Fruit fly (Drosophila melanogaster) whole organism, larva: ENCODE measurements around the gene PIG-C.

Experiments
- noc ChIP-seq: fragments of 200-800 bp; sonication (Bioruptor generic); optimal IDR thresholded peaks from 3 replicates; lab custom pipeline; 2019; ENCODE audit warnings: missing biosample characterization, mild to moderate bottlenecking, missing genetic modification characterization, moderate library complexity

PIG-C gene

dm6 chr3L:3319223-3319643, at the start of gene PIG-C, which contains the start of the genes CG12016 and Dpm2:
PIG-C (minus strand) TSS chr3L:3319232.
CG12016 (plus strand) TSS chr3L:3319555.
Dpm2 (plus strand) TSS chr3L:3319555.
- peak; percentile 16 for TF ChIP-seq noc (tag; lab: Kevin White, UChicago)

dm6 chr3L:3353297-3353696, 34.3 kb upstream of the PIG-C start:
- TF ChIP-seq noc (tag; lab: Kevin White, UChicago) = no peak

- no peak for TF ChIP-seq noc (tag; lab: Kevin White, UChicago)
Observed at dm6 chr3L:3352516-3352915, 33.5 kb upstream of the PIG-C start.

DNA sequence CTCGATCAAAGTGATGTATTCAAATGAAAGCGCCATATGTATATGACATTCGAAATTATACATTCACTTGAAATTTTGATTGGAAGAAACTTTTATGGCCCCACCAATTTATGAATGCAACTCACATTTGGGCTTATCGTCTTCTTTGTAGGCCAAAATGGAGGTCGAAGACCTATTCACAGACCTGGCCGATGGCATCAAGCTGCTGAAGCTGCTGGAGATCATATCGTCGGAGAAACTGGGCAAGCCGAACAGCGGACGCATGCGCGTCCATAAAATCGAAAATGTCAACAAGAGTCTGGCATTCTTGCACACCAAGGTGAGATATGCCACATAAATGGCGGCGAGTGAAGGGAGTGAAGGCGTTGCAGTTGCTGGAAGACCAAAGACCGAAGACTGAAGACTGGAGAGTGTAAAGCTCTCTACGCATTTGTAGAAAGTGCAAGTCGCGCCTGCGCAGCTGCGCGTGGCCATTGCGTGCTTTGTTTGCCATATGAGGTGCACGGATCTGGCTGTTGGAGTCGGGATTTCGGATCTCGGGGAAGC, 32.9 kb upstream of the PIG-C start:
- TF ChIP-seq noc (tag; lab: Kevin White, UChicago) = no peak

- peak; percentile 64 for TF ChIP-seq noc (tag; lab: Kevin White, UChicago)
Observed at dm6 chr3L:3350572-3351343, 31.7 kb upstream of the PIG-C start.

- no peak for TF ChIP-seq noc (tag; lab: Kevin White, UChicago)
Observed at dm6 chr3L:3349825-3350123, 30.7 kb upstream of the PIG-C start.

- peak; percentile 23 for TF ChIP-seq noc (tag; lab: Kevin White, UChicago)
Observed at dm6 chr3L:3348956-3349824, 30.2 kb upstream of the PIG-C start.

- no peak for TF ChIP-seq noc (tag; lab: Kevin White, UChicago)
Observed at dm6 chr3L:3346294-3346693, 27.3 kb upstream of the PIG-C start.

DNA sequence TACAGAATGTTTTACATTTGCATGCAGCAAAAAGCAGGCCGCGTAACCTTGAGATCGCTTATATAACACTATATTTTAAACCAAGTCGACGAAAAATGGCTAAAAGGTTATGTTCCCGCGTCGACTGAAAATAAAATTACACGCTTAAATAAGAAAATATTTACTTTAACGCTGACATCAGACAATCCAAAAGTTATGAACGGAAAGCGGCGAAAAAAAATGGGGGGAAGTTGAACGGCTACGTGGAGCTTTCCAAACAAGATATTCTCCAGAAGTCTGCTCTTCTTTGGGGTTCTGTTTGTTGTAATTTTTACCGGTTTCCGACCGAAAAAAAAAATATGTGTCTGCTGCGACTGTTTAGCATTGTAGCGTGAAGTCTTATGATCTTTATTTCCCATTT, 25.5 kb upstream of the PIG-C start:
- no peak for TF ChIP-seq noc (tag; lab: Kevin White, UChicago)

DNA sequence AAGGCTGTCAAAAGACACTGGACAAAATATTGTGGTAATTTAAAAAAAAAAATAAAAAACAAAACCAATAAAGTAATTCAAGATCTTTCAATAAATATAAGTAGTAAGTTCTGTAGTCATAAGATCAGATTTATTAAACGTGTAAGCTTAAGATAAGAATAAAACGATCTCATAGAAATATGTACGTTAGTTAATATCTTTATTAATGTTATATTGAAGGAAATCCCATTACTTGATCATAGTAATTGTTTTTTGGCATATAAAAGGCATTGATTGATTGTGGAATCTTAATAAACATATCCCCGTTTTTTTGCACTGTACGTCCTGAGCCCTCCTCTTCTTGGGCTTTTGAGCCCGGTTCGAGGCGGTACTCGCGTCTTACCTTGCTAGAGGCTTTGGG, 24.2 kb upstream of the PIG-C start:
- peak; percentile 29 for TF ChIP-seq noc (tag; lab: Kevin White, UChicago)

- no peak for TF ChIP-seq noc (tag; lab: Kevin White, UChicago)
Observed at dm6 chr3L:3342307-3342940, 23.4 kb upstream of the PIG-C start.

DNA sequence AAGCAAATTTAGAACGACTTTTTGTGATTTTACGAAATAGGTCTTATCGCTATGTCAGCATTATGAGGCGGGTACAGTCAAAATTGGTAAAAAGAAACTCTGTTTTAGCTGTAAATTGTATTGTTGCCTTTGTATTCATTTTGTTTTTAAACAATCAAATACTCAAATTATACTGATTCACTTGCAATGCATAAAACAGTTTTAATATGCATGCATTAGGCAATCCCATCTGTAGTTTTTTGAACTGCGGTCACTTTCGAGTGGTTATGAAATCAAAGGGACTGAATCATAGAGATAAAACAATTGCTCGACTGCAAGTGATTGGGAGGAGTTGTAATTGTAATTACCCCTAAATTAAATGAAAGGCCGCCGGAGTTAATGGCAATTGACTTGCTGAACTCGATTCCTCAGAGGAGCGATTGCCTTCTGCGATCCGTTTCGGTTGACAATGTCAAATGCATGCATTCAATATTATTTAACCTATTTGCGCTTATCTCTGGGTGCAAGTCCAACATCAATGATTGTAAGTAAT, 20.7 kb upstream of the PIG-C start:
- no peak for TF ChIP-seq noc (tag; lab: Kevin White, UChicago)

DNA sequence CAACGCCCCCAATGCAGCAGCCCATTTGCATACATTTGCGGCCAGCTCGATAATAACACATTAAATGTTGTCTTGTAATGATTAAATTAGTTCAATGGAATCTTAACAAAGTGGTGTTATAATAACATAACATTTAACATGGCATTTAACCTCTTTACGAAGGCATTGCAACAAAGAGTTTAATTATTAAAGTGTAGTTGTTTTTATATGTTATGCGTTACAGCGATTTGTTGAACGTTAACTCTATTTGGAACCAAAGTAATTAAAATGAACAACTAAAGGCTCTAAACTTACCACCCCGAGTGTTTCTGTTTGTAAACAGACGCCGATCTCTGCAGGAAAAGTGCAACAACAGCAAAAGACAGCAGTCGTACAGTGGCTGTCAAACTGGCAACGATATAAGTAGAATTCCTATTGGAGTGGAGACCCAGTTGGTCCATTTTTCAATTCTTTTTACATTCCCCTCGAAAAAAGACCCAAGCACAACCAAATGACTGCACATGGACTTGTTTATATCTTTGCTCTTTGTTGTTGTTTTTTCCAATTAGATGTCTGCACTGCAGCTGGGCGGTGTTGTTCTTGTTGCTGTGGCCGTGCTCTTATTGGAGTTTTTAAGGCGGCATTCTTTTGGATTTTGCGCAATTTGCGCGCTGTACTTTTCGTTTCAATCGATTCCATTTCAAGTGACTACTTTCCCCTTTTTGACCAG, 20.0 kb upstream of the PIG-C start:
- no peak for TF ChIP-seq noc (tag; lab: Kevin White, UChicago)

DNA sequence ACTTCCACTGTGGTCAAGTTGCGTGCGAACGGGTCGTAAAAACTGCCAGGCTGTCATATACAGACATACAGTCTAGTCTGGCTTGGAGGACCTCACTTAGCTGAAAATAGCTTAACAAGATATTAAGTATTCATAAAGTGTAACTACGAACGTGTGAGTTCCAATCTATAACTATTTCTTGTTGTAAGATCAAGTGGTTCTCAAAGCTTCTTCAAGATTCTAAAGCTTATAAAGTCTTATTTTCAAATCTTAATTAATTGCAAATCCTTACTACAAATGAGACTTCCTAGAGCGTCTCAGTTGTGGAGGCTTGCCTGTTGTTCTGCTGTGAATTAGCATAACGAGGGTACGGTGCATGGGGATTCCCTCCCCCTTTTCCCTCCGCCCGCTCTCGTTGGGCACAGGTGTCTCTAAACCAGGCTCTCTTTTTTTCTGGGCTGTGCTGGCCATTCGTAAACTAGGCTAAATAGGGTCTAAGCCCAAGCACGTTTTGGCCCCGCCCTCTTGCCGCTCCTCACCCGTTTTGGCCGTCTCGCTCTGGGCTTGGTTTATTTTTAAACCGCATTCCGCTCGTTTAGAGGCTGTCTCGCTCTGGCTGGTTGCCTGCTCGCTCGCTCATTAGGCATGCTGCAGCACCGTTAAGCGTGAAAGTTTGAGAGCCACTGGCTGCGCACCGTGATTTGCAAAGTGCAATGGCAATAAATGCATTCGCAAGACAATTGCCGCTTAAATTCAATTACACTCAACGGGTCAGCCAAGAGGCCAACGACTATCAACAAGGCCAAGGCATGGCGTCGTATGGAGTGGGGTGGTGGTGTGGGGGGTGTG, 19.2 kb upstream of the PIG-C start:
- TF ChIP-seq noc (tag; lab: Kevin White, UChicago) = no peak
